Fruit fly (Drosophila melanogaster) S2 (cell line): ENCODE data around the gene CG46525.

Source experiments
- CG8478 ChIP-seq: fragments of >200 bp; optimal IDR thresholded peaks from 2 replicates; lab custom pipeline; 2018
- CTCF ChIP-seq, 2 experiments: fragments of >200 bp; optimal IDR thresholded peaks; 2 replicates each; lab custom pipeline; 2018

DNA sequence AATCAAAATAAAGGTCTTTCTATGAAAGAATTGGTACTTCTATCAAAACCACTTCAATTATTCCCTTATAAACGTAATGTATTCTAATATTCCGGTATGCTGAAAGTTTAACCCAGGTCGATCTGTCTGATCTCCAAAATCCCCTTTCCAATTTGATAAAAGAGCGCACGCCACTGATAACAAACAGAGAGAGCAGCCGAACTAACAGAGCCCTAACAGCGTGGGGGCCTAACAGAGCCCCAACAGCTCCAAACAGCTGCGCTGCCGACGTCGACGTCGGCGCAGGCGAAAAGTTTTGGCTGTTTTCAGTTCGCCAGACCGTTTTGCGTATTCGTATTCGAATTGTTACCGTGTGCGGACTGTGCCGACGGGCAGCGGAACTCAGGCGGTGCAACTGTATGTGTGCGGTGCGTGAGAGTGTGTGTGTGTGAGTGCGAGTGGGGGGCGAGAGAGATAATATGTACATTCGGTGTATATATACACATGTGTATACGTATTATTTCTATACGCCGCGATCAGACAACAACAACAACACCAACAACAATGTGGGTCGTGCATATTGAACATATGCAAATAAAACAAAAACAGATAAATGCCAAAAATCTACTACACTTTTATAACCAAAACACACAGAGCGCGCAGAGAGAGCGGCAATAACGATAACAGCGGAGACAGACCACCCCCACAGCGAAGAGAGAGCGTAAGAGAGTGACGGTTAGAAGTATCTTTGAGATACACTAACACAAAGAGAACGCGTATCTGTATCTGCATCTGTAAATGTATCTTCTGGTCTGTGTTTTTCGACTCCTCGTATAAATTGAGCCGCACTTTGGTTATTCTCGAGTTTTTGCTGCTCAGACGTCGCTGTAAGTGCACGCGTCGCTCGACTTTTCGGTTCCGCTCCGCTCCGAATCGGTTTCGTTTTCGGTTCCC is 12.0 kb downstream of the CG46525 start, which contains the start of gene Oatp74D:
- TF ChIP-seq CTCF (optimal IDR thresholded peaks at IDR 0.05; lab: Kevin White, UChicago): no peak
- no peak for TF ChIP-seq CG8478 (lab: Kevin White, UChicago)
